Worm (Caenorhabditis elegans) whole organism, L4/young adult: ENCODE data around the gene ZK593.2.

Experiments
- W03F9.2 ChIP-seq: fragments of 150-350 bp; optimal IDR thresholded peaks from 2 replicates; lab custom pipeline; 2014; ENCODE audit warnings: missing biosample characterization, missing genetic modification characterization
- him-1 ChIP-seq: sonication (generic microtip); optimal IDR thresholded peaks from 2 replicates; lab custom pipeline; 2016; ENCODE audit warnings: missing genotype, missing genetic modification reagents, missing genetic modification characterization, missing compliant biosample characterization

DNA sequence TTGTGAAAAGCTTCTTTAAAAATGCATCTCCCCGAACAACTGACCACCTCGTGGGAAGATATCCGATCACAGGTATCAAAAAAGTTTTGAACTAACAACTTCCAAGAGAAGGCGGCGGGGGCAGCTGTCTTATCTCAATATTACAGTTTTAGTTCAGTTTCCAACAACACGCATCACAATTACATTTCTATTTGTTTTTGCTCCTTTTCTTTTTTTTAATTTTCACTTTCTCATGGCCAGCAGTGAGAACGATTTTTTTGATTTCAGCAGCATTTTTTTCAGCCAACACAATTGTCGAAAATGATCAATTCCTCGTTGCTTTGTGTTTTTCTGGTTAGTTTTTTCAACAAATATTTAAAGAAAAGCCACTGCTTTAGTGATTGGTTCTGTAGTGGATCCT lies at the start of gene ZK593.2:
- no peak for TF ChIP-seq W03F9.2 (tag; lab: Kevin White, UChicago)
- TF ChIP-seq him-1 (tag; lab: Kevin White, UChicago), result no peak
